Worm (Caenorhabditis elegans): ENCODE results near the gene F33G12.7.

The F33G12.7 gene

DNA sequence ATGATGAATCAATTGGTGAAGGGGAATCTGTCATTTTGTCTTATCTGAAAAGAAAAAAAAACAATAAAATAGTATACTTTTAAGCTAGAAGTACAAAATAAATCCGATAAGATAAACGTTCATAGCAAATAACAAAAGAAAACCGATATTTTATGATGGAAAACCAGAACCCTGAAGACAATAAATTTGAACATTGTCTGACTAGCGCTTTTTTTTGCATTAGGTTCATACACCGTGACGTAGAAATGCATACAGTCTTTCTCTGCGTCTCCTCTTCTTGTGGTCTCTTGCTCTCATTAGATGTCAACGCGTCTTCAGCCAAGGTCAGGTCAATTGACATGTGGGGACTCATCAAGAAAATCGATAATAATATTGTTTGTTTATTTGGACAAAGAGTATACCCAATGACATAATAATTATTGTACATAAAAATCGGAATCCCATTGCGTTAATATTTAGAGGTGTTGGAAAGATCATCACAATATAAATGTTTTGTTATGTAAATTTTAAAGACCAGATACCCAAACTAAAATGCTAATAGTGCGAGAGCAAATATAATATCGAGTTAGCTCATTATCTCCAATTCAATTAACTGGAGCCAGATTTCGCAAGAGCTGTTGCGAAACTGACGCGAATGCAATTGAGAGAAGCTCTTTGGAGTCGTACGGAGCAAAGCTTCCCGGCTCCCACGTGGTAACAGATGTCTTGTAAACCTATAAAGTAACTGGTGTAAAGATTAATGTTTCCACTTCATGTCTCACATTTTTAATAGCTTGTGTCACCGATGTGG is 40.8 kb upstream of the F33G12.7 start, which contains the start of gene dsh-2:
dsh-2 (minus strand) TSS at position 51 of the 790 bp plus-strand sequence.
- TF ChIP-seq hrde-1 (tag; optimal IDR thresholded peaks at IDR 0.05; ENCODE audit: borderline replicate concordance) (no peak), ztf-25 (GFP tag; IDR thresholded peaks at IDR 0.05) (no peak), madf-6 (GFP tag; IDR thresholded peaks at IDR 0.05) (peak; percentile 55), F22D6.2 (tag; optimal IDR thresholded peaks at IDR 0.05) (no peak), ZK185.1 (tag; optimal IDR thresholded peaks at IDR 0.05; ENCODE audit: poor library complexity, severe bottlenecking) (peak; percentile 4), F33H1.4 (GFP tag; IDR thresholded peaks at IDR 0.05) (peak; percentile 51), dox-1 (GFP tag; IDR thresholded peaks at IDR 0.05) (peak; percentile 54; the same call in 1 of the 2 replicates), him-1 (tag; optimal IDR thresholded peaks at IDR 0.05) (peak; percentile 3), let-526 (GFP tag; IDR thresholded peaks at IDR 0.05) (no peak), D2030.7 (GFP tag; IDR thresholded peaks at IDR 0.05) (peak; percentile 44), mcd-1 (GFP tag; IDR thresholded peaks at IDR 0.05) (peak; percentile 50), akir-1 (GFP tag; optimal IDR thresholded peaks at IDR 0.05) (no peak), sdz-38 (tag; optimal IDR thresholded peaks at IDR 0.05) (no peak), egrh-3 (GFP tag; IDR thresholded peaks at IDR 0.05) (no peak), madf-3 (GFP tag; IDR thresholded peaks at IDR 0.05) (no peak), snpc-1.3 (tag; optimal IDR thresholded peaks at IDR 0.05; ENCODE audit: insufficient read depth) (no peak), tbp1 (GFP tag; optimal IDR thresholded peaks at IDR 0.05) (peak; percentile 44), ceh-79 (tag; optimal IDR thresholded peaks at IDR 0.05) (no peak), F49E8.2 (tag; optimal IDR thresholded peaks at IDR 0.05; ENCODE audit: insufficient read depth) (no peak), egl-18 (GFP tag; IDR thresholded peaks at IDR 0.05) (no peak), snpc-4 (GFP tag; optimal IDR thresholded peaks at IDR 0.05) (no peak), snpc-4 (tag; optimal IDR thresholded peaks at IDR 0.05) (peak in 2 of 4 experiments; percentile 13 to 53), ekl-4 (GFP tag; IDR thresholded peaks at IDR 0.05) (no peak; the same call in 1 of the 2 replicates), lin-40 (tag; optimal IDR thresholded peaks at IDR 0.05) (peak; percentile 33), snpc-3.4 (tag; optimal IDR thresholded peaks at IDR 0.05) (peak; percentile 25), efl-1 (GFP tag; optimal IDR thresholded peaks at IDR 0.05) (peak; percentile 18), B0261.1 (tag; optimal IDR thresholded peaks at IDR 0.05) (no peak), ceh-27 (GFP tag; optimal IDR thresholded peaks at IDR 0.05) (peak; percentile 30), attf-5 (GFP tag; optimal IDR thresholded peaks at IDR 0.05) (peak; percentile 11), cebp-1 (GFP tag; IDR thresholded peaks at IDR 0.05) (peak; percentile 56; the same call in 1 of the 2 replicates), cebp-1 (tag; optimal IDR thresholded peaks at IDR 0.05) (peak; percentile 90), hmg-1.2 (GFP tag; IDR thresholded peaks at IDR 0.05) (peak; percentile 81), atf-7 (tag; optimal IDR thresholded peaks at IDR 0.05) (no peak), nhr-80 (tag; optimal IDR thresholded peaks at IDR 0.05) (peak; percentile 49), nhr-179 (tag; optimal IDR thresholded peaks at IDR 0.05) (no peak), lin-54 (GFP tag; optimal IDR thresholded peaks at IDR 0.05) (peak; percentile 40), lsl-1 (GFP tag; optimal IDR thresholded peaks at IDR 0.05) (peak; percentile 45), B0336.3 (GFP tag; IDR thresholded peaks at IDR 0.05) (no peak; the same call in 1 of the 2 replicates)

Measured in whole organism, young adult.